Worm (Caenorhabditis elegans): ENCODE results near the gene frk-1.
"Not testable (repeated sequence)": the region's sequence is repeated elsewhere in the genome, so short reads cannot be mapped to it uniquely, and the experiment has no call there.

- not testable (repeated sequence) for TF ChIP-seq elt-3 (tag; optimal IDR thresholded peaks at IDR 0.05); unc-62 (GFP tag; optimal IDR thresholded peaks at IDR 0.05); elt-1 (tag; optimal IDR thresholded peaks at IDR 0.05; ENCODE audit: borderline replicate concordance, insufficient read depth); snpc-4 (tag; optimal IDR thresholded peaks at IDR 0.05); mep-1 (tag; optimal IDR thresholded peaks at IDR 0.05); mab-5 (tag; optimal IDR thresholded peaks at IDR 0.05)
These were observed 14.2 kb upstream of the frk-1 start, which contains the start of the genes F44D12.16 and msd-2 for ce11 chrIV:10028779-10029178.
